Fruit fly (Drosophila melanogaster) whole organism, pupa: ENCODE results near the gene ND-B18.

ENCODE experiments used
- CG12605 ChIP-seq: fragments of 200-800 bp; sonication (Bioruptor generic); IDR thresholded peaks from 2 replicates; pipeline ENCODE4 v1.3.6; 2022; ENCODE audit warnings: missing biosample characterization, missing genetic modification characterization
- CG8159 ChIP-seq: fragments of 200-800 bp; sonication (Bioruptor generic); optimal IDR thresholded peaks from 3 replicates; lab custom pipeline; 2018; ENCODE audit warnings: missing biosample characterization, mild to moderate bottlenecking, missing genetic modification characterization, moderate library complexity
- Pif1B ChIP-seq: fragments of 200-800 bp; sonication (Bioruptor generic); optimal IDR thresholded peaks from 3 replicates; lab custom pipeline; 2016; ENCODE audit warnings: missing biosample characterization, missing genetic modification characterization

- TF ChIP-seq CG12605 (GFP tag; lab: Robert Waterston, UW) (0 out of 2 replicates have a peak, but pooled peaks have one; percentile 24), Pif1B (GFP tag; lab: Kevin White, UChicago) (peak; percentile 38), CG8159 (tag; lab: Kevin White, UChicago) (peak; percentile 30)
Observed at dm6 chrX:15026897-15027296, 36.6 kb upstream of the ND-B18 start.
